Fruit fly (Drosophila melanogaster) whole organism, embryonic: ENCODE measurements around the gene CG18508.
A peak's percentile ranks its signal among the peaks of the same experiment; 100 is the strongest.

Experiments used
- Bgb ChIP-seq: fragments of 200-800 bp; sonication (Bioruptor generic); IDR thresholded peaks from 2 replicates; pipeline ENCODE4 v1.3.6; 2022; ENCODE audit warnings: missing biosample characterization, missing genetic modification characterization; ENCODE audit not compliant: partially characterized antibody
- Bteb2 ChIP-seq: fragments of 200-800 bp; sonication (Bioruptor generic); optimal IDR thresholded peaks from 2 replicates; lab custom pipeline; 2016; ENCODE audit warnings: missing biosample characterization, missing genetic modification characterization
- CG10209 ChIP-seq: fragments of 200-800 bp; sonication (Bioruptor generic); optimal IDR thresholded peaks from 3 replicates; lab custom pipeline; 2017; ENCODE audit warnings: missing biosample characterization, mild to moderate bottlenecking, missing genetic modification characterization, missing genetic modification reagents
- CG10543 ChIP-seq: fragments of 200-800 bp; sonication (Bioruptor generic); optimal IDR thresholded peaks from 3 replicates; lab custom pipeline; 2017; ENCODE audit warnings: missing biosample characterization, mild to moderate bottlenecking, missing genetic modification characterization, moderate library complexity
- CG12236 ChIP-seq: fragments of 200-800 bp; sonication (Bioruptor generic); optimal IDR thresholded peaks from 2 replicates; lab custom pipeline; 2016; ENCODE audit warnings: missing biosample characterization, missing genetic modification characterization
- CG12942 ChIP-seq: fragments of 200-800 bp; sonication (Bioruptor generic); optimal IDR thresholded peaks from 3 replicates; lab custom pipeline; 2016; ENCODE audit warnings: missing biosample characterization, missing genetic modification characterization
- CG16813 ChIP-seq: fragments of 200-800 bp; sonication (Bioruptor generic); IDR thresholded peaks from 3 replicates; pipeline ENCODE4 v1.3.6; 2022; ENCODE audit warnings: missing biosample characterization, missing genetic modification characterization; ENCODE audit not compliant: partially characterized antibody
- CG17385 ChIP-seq: fragments of 200-800 bp; sonication (Bioruptor generic); optimal IDR thresholded peaks from 3 replicates; lab custom pipeline; 2018; ENCODE audit warnings: missing biosample characterization, mild to moderate bottlenecking, missing genetic modification characterization
- CG17802 ChIP-seq: fragments of 200-800 bp; sonication (Bioruptor generic); optimal IDR thresholded peaks from 2 replicates; lab custom pipeline; 2018; ENCODE audit warnings: missing biosample characterization, mild to moderate bottlenecking, missing genetic modification characterization, moderate library complexity
- CG18599 ChIP-seq: fragments of 200-800 bp; sonication (Bioruptor generic); optimal IDR thresholded peaks from 3 replicates; lab custom pipeline; 2017; ENCODE audit warnings: missing biosample characterization, missing genetic modification characterization, mild to moderate bottlenecking, moderate library complexity, missing genetic modification reagents
- CG3065 ChIP-seq: fragments of 200-800 bp; sonication (Bioruptor generic); optimal IDR thresholded peaks from 2 replicates; lab custom pipeline; 2016; ENCODE audit warnings: missing biosample characterization, missing genetic modification characterization
- CG31365 ChIP-seq: fragments of 200-800 bp; sonication (Bioruptor generic); optimal IDR thresholded peaks from 2 replicates; lab custom pipeline; 2018; ENCODE audit warnings: missing biosample characterization, mild to moderate bottlenecking, missing genetic modification characterization
- CG32772 ChIP-seq: fragments of 200-800 bp; sonication (Bioruptor generic); IDR thresholded peaks from 2 replicates; pipeline ENCODE4 v1.3.6; 2022; ENCODE audit warnings: missing biosample characterization, missing genetic modification characterization
- CG4730 ChIP-seq: fragments of 200-800 bp; sonication (Bioruptor generic); IDR thresholded peaks from 2 replicates; pipeline ENCODE4 v1.3.6; 2022; ENCODE audit warnings: missing biosample characterization, missing genetic modification characterization
- CG7357 ChIP-seq: fragments of 200-800 bp; sonication (Bioruptor generic); IDR thresholded peaks from 3 replicates; pipeline ENCODE4 v1.3.6; 2022; ENCODE audit warnings: missing biosample characterization, missing genetic modification characterization
- CG8944 ChIP-seq: fragments of 200-800 bp; sonication (Bioruptor generic); optimal IDR thresholded peaks from 3 replicates; lab custom pipeline; 2016; ENCODE audit warnings: missing biosample characterization, missing genetic modification characterization
- CG9215 ChIP-seq: fragments of 200-800 bp; sonication (Bioruptor generic); IDR thresholded peaks from 2 replicates; pipeline ENCODE4 v1.3.6; 2022; ENCODE audit warnings: missing biosample characterization, missing genetic modification characterization
- CG9727 ChIP-seq: fragments of 200-800 bp; sonication (Bioruptor generic); optimal IDR thresholded peaks from 3 replicates; lab custom pipeline; 2017; ENCODE audit warnings: missing biosample characterization, mild to moderate bottlenecking, missing genetic modification characterization
- D19A ChIP-seq: fragments of 200-800 bp; optimal IDR thresholded peaks from 3 replicates; lab custom pipeline; 2019; ENCODE audit warnings: missing biosample characterization, mild to moderate bottlenecking, missing genetic modification characterization, moderate library complexity
- Dp ChIP-seq: fragments of 200-800 bp; sonication (Bioruptor generic); optimal IDR thresholded peaks from 2 replicates; lab custom pipeline; 2018; ENCODE audit warnings: missing biosample characterization, mild to moderate bottlenecking, missing genetic modification characterization, moderate library complexity
- Drgx ChIP-seq: fragments of 200-800 bp; sonication (Bioruptor generic); IDR thresholded peaks from 2 replicates; pipeline ENCODE4 v1.3.6; 2022; ENCODE audit warnings: missing biosample characterization, missing genetic modification characterization
- MBD-R2 ChIP-seq: fragments of 200-800 bp; sonication (Bioruptor generic); IDR thresholded peaks from 2 replicates; pipeline ENCODE4 v1.3.6; 2022; ENCODE audit warnings: missing biosample characterization, missing genetic modification characterization
- MESR4 ChIP-seq: fragments of 200-800 bp; sonication (Bioruptor generic); optimal IDR thresholded peaks from 2 replicates; lab custom pipeline; 2018; ENCODE audit warnings: missing biosample characterization, mild to moderate bottlenecking, missing genetic modification characterization, moderate library complexity
- MTF-1 ChIP-seq: fragments of 200-800 bp; sonication (Bioruptor generic); optimal IDR thresholded peaks from 2 replicates; lab custom pipeline; 2018; ENCODE audit warnings: missing biosample characterization, mild to moderate bottlenecking, missing genetic modification characterization, borderline replicate concordance
- NK7.1 ChIP-seq: fragments of 200-800 bp; sonication (Bioruptor generic); optimal IDR thresholded peaks from 3 replicates; lab custom pipeline; 2016; ENCODE audit warnings: missing biosample characterization, missing genetic modification characterization
- Six4 ChIP-seq: fragments of 200-800 bp; sonication (Bioruptor generic); optimal IDR thresholded peaks from 2 replicates; lab custom pipeline; 2016; ENCODE audit warnings: missing biosample characterization, missing genetic modification characterization
- Stat92E ChIP-seq, 3 experiments: fragments of >200 bp in 2 of 3; fragments of 200-800 bp in 1 of 3; sonication (Bioruptor generic) in 1 of 3; optimal IDR thresholded peaks; 2 replicates each; lab custom pipeline; 2017 to 2019; ENCODE audit warnings: missing biosample characterization in 3 of 3, missing genetic modification characterization in 3 of 3, mild to moderate bottlenecking in 1 of 3, moderate library complexity in 1 of 3
- Taf1 ChIP-seq: fragments of 200-800 bp; sonication (Bioruptor generic); IDR thresholded peaks from 2 replicates; pipeline ENCODE4 v1.3.6; 2022; ENCODE audit warnings: missing biosample characterization, missing genetic modification characterization
- Xrp1 ChIP-seq: fragments of 200-800 bp; sonication (Bioruptor generic); IDR thresholded peaks from 2 replicates; pipeline ENCODE4 v1.3.6; 2022; ENCODE audit warnings: missing biosample characterization, missing genetic modification characterization
- abd-A ChIP-seq: fragments of 200-800 bp; sonication (Bioruptor generic); optimal IDR thresholded peaks from 3 replicates; lab custom pipeline; 2019; ENCODE audit warnings: missing biosample characterization, mild to moderate bottlenecking, missing genetic modification characterization, moderate library complexity
- ara ChIP-seq: fragments of 200-800 bp; sonication (Bioruptor generic); IDR thresholded peaks from 2 replicates; pipeline ENCODE4 v1.3.6; 2022; ENCODE audit warnings: missing biosample characterization, missing genetic modification characterization
- crc ChIP-seq: fragments of 200-800 bp; sonication (Bioruptor generic); optimal IDR thresholded peaks from 2 replicates; lab custom pipeline; 2016; ENCODE audit warnings: missing biosample characterization, missing genetic modification characterization
- croc ChIP-seq: fragments of 200-800 bp; sonication (Bioruptor generic); conservative IDR thresholded peaks from 3 replicates; pipeline ENCODE4 v1.3.6; 2022; ENCODE audit warnings: missing biosample characterization, missing genetic modification characterization
- dati ChIP-seq: fragments of 200-800 bp; sonication (Bioruptor generic); IDR thresholded peaks from 2 replicates; pipeline ENCODE4 v1.3.6; 2022; ENCODE audit warnings: missing biosample characterization, missing genetic modification characterization
- fd3F ChIP-seq: fragments of 200-800 bp; sonication (Bioruptor generic); optimal IDR thresholded peaks from 2 replicates; lab custom pipeline; 2018; ENCODE audit warnings: missing biosample characterization, mild to moderate bottlenecking, missing genetic modification characterization, moderate library complexity
- gro ChIP-seq: fragments of 200-800 bp; sonication (Bioruptor generic); optimal IDR thresholded peaks from 2 replicates; lab custom pipeline; 2016; ENCODE audit warnings: missing biosample characterization, missing genetic modification characterization
- hb ChIP-seq: fragments of 200-800 bp; sonication (Bioruptor generic); IDR thresholded peaks from 3 replicates; pipeline ENCODE4 v1.3.6; 2022; ENCODE audit warnings: missing biosample characterization, missing genetic modification characterization; ENCODE audit not compliant: partially characterized antibody
- jumu ChIP-seq: fragments of 200-800 bp; sonication (Bioruptor generic); optimal IDR thresholded peaks from 3 replicates; lab custom pipeline; 2016; ENCODE audit warnings: missing biosample characterization, missing genetic modification characterization
- kah ChIP-seq: fragments of 200-800 bp; sonication (Bioruptor generic); optimal IDR thresholded peaks from 2 replicates; lab custom pipeline; 2018; ENCODE audit warnings: missing biosample characterization, mild to moderate bottlenecking, missing genetic modification characterization
- nau ChIP-seq: fragments of 200-800 bp; sonication (Bioruptor generic); optimal IDR thresholded peaks from 3 replicates; lab custom pipeline; 2017; ENCODE audit warnings: missing biosample characterization, mild to moderate bottlenecking, missing genetic modification characterization, missing genetic modification reagents
- pfk ChIP-seq: fragments of 200-800 bp; sonication (Bioruptor generic); optimal IDR thresholded peaks from 2 replicates; lab custom pipeline; 2018; ENCODE audit warnings: missing biosample characterization, mild to moderate bottlenecking, missing genetic modification characterization, moderate library complexity
- sc ChIP-seq, 3 experiments: fragments of >200 bp in 2 of 3; fragments of 200-800 bp in 1 of 3; sonication (Bioruptor generic) in 1 of 3; optimal IDR thresholded peaks; 2 replicates in 2 of 3; 3 replicates in 1 of 3; lab custom pipeline; 2017; ENCODE audit warnings: mild to moderate bottlenecking in 1 of 3, missing biosample characterization in 1 of 3, missing genetic modification characterization in 1 of 3, missing genetic modification reagents in 1 of 3
- schlank ChIP-seq: fragments of 200-800 bp; sonication (Bioruptor generic); optimal IDR thresholded peaks from 2 replicates; lab custom pipeline; 2018; ENCODE audit warnings: missing biosample characterization, mild to moderate bottlenecking, missing genetic modification characterization
- slbo ChIP-seq: fragments of 200-800 bp; sonication (Bioruptor generic); IDR thresholded peaks from 2 replicates; pipeline ENCODE4 v1.3.6; 2022; ENCODE audit warnings: missing biosample characterization, missing genetic modification characterization
- sob ChIP-seq: fragments of 200-800 bp; sonication (Bioruptor generic); IDR thresholded peaks from 2 replicates; pipeline ENCODE4 v1.3.6; 2022; ENCODE audit warnings: missing biosample characterization, missing genetic modification characterization
- tna ChIP-seq: fragments of 200-800 bp; sonication (Bioruptor generic); IDR thresholded peaks from 2 replicates; pipeline ENCODE4 v1.3.6; 2022; ENCODE audit warnings: missing biosample characterization, missing genetic modification characterization; ENCODE audit not compliant: partially characterized antibody
- wek ChIP-seq: fragments of 200-800 bp; sonication (Bioruptor generic); optimal IDR thresholded peaks from 3 replicates; lab custom pipeline; 2018; ENCODE audit warnings: missing biosample characterization, mild to moderate bottlenecking, missing genetic modification characterization, moderate library complexity

The CG18508 gene

DNA sequence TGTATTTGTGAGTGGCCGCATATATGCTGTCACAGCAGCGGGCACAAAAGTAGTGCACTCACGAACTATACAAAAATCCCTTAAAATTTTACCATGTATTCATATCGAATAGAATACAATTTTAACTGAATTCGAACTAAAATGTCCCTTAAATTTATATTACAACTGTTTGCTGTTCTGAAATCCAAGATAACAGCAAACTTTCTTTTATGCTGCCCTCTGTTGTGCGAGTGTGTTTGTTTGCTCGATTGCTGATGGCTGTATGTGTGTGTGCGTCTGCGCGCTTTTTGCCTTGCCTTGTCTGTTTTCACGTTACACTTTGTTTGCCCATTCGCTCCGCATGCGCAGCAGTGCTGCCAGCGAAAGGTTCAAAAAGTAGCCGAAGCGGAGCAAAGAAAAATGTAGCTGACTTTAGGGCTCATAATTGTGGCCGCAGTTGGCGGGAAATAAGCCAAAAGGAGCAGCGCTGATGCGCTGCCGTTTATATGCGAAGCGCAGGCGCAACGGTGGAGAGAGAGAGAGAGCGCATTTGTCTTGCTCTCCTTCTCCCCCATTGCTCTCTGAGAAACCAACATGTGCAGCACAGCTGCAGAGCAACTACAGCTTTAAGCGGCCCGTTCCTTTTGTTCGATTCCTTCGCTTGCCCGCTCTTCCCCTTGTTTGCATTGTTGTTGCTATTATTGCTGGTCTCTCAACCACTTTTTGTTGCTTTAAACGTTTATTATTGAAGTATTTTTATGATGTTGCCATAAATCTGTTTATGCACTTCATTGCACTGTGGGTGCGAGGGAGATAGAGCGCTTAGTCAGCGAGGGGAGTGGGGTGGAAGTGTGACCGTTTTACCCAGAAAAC, 10.3 kb downstream of the CG18508 start (continued):
- no peak for TF ChIP-seq sc (optimal IDR thresholded peaks at IDR 0.05; lab: Kevin White, UChicago)
- TF ChIP-seq sc (GFP tag; optimal IDR thresholded peaks at IDR 0.05; lab: Kevin White, UChicago): peak; percentile 88
- TF ChIP-seq CG31365 (tag; lab: Kevin White, UChicago): peak; percentile 82
- TF ChIP-seq croc (GFP tag; lab: Robert Waterston, UW): peak; percentile 93
- TF ChIP-seq schlank (tag; lab: Kevin White, UChicago): peak; percentile 40
- peak; percentile 89 for TF ChIP-seq CG8944 (GFP tag; lab: Kevin White, UChicago)
- peak; percentile 88 for TF ChIP-seq Bteb2 (GFP tag; lab: Kevin White, UChicago)
- peak; percentile 88 for TF ChIP-seq CG12942
- TF ChIP-seq dati (GFP tag; lab: Robert Waterston, UW): peak; percentile 76
- peak; percentile 91 for TF ChIP-seq CG18599 (GFP tag; lab: Kevin White, UChicago)
- TF ChIP-seq wek (GFP tag; lab: Kevin White, UChicago): peak; percentile 79
- no peak for TF ChIP-seq Bgb (GFP tag; lab: Robert Waterston, UW)
- peak; percentile 66 for TF ChIP-seq kah (GFP tag; lab: Kevin White, UChicago)
- TF ChIP-seq pfk (GFP tag; lab: Kevin White, UChicago): no peak
- TF ChIP-seq gro (GFP tag; lab: Kevin White, UChicago): no peak
- TF ChIP-seq slbo (GFP tag; lab: Robert Waterston, UW): peak; percentile 85
- no peak for TF ChIP-seq CG16813 (GFP tag; lab: Robert Waterston, UW)
- TF ChIP-seq CG9215: peak; percentile 78
- peak; percentile 39 for TF ChIP-seq MESR4 (GFP tag; lab: Kevin White, UChicago)
- peak; percentile 68 for TF ChIP-seq Taf1 (GFP tag; lab: Robert Waterston, UW)
- peak; percentile 92 for TF ChIP-seq CG32772
- peak; percentile 94 for TF ChIP-seq CG10209 (GFP tag; lab: Kevin White, UChicago)
- peak; percentile 88 for TF ChIP-seq sob (GFP tag; lab: Robert Waterston, UW)
- peak; percentile 85 for TF ChIP-seq CG7357 (GFP tag; lab: Robert Waterston, UW)
- peak; percentile 88 for TF ChIP-seq crc (GFP tag; lab: Kevin White, UChicago)
- TF ChIP-seq CG4730: peak; percentile 88
- TF ChIP-seq jumu (GFP tag; lab: Kevin White, UChicago): peak; percentile 94
- TF ChIP-seq Xrp1 (GFP tag; lab: Robert Waterston, UW): peak; percentile 97
- peak; percentile 93 for TF ChIP-seq CG12236 (GFP tag; lab: Kevin White, UChicago)
- peak; percentile 68 for TF ChIP-seq CG17802
- TF ChIP-seq Dp (GFP tag; lab: Kevin White, UChicago): no peak
- TF ChIP-seq MBD-R2 (GFP tag; lab: Robert Waterston, UW): peak; percentile 55; the same call in 1 of the 2 replicates
- no peak for TF ChIP-seq nau (GFP tag; lab: Kevin White, UChicago)
- peak; percentile 91 for TF ChIP-seq D19A (tag; lab: Kevin White, UChicago)
- peak in 1 of 3 experiments; percentile 82 for TF ChIP-seq Stat92E (GFP tag; optimal IDR thresholded peaks at IDR 0.05; lab: Kevin White, UChicago)
- peak; percentile 90 for TF ChIP-seq CG17385
- no peak for TF ChIP-seq hb (GFP tag; lab: Robert Waterston, UW)
- peak; percentile 95 for TF ChIP-seq CG9727 (GFP tag; lab: Kevin White, UChicago)
- TF ChIP-seq Six4 (GFP tag; lab: Kevin White, UChicago): peak; percentile 92
- TF ChIP-seq ara (GFP tag; lab: Robert Waterston, UW): peak; percentile 93
- peak; percentile 78 for TF ChIP-seq CG3065 (GFP tag; lab: Kevin White, UChicago)
- TF ChIP-seq MTF-1: peak; percentile 81
- no peak for TF ChIP-seq tna (GFP tag; lab: Robert Waterston, UW)
- peak; percentile 78 for TF ChIP-seq fd3F (GFP tag; lab: Kevin White, UChicago)
- TF ChIP-seq CG10543 (GFP tag; lab: Kevin White, UChicago): peak; percentile 74
- TF ChIP-seq abd-A (tag; lab: Kevin White, UChicago): peak; percentile 10
- TF ChIP-seq NK7.1 (GFP tag; lab: Kevin White, UChicago): peak; percentile 85
- TF ChIP-seq Drgx (GFP tag; lab: Robert Waterston, UW): peak; percentile 92
